Fruit fly (Drosophila melanogaster) whole organism, adult: Measurements from ENCODE around the gene CG46458.

Experiments used
- CG11617 ChIP-seq: fragments of 200-800 bp; sonication (Bioruptor generic); optimal IDR thresholded peaks from 2 replicates; lab custom pipeline; 2017; ENCODE audit warnings: mild to moderate bottlenecking, missing biosample characterization, missing genetic modification reagents, missing genetic modification characterization
- CG12768 ChIP-seq: fragments of 200-800 bp; sonication (Bioruptor generic); optimal IDR thresholded peaks from 2 replicates; lab custom pipeline; 2017; ENCODE audit warnings: missing biosample characterization, missing genetic modification characterization, mild to moderate bottlenecking, moderate library complexity, missing genetic modification reagents
- CG14711 ChIP-seq: fragments of 200-800 bp; sonication (Bioruptor generic); optimal IDR thresholded peaks from 2 replicates; lab custom pipeline; 2018; ENCODE audit warnings: missing biosample characterization, mild to moderate bottlenecking, missing genetic modification characterization, moderate library complexity
- CG1620 ChIP-seq: fragments of 200-800 bp; sonication (Bioruptor generic); optimal IDR thresholded peaks from 2 replicates; lab custom pipeline; 2016; ENCODE audit warnings: missing biosample characterization, missing genetic modification characterization
- CG33017 ChIP-seq: fragments of 200-800 bp; sonication (Bioruptor generic); optimal IDR thresholded peaks from 2 replicates; lab custom pipeline; 2018; ENCODE audit warnings: missing biosample characterization, mild to moderate bottlenecking, missing genetic modification characterization, moderate library complexity
- CG5204 ChIP-seq: fragments of 200-800 bp; sonication (Bioruptor generic); optimal IDR thresholded peaks from 2 replicates; lab custom pipeline; 2016; ENCODE audit warnings: missing biosample characterization, missing genetic modification characterization
- CG7045 ChIP-seq: fragments of 200-800 bp; sonication (Bioruptor generic); optimal IDR thresholded peaks from 2 replicates; lab custom pipeline; 2017; ENCODE audit warnings: missing biosample characterization, mild to moderate bottlenecking, missing genetic modification characterization
- CG7101 ChIP-seq: fragments of 200-800 bp; sonication (Bioruptor generic); optimal IDR thresholded peaks from 2 replicates; lab custom pipeline; 2018; ENCODE audit warnings: missing biosample characterization, mild to moderate bottlenecking, missing genetic modification characterization, moderate library complexity
- Clk ChIP-seq: fragments of 200-800 bp; sonication (Bioruptor generic); optimal IDR thresholded peaks from 2 replicates; lab custom pipeline; 2017; ENCODE audit warnings: missing biosample characterization, missing genetic modification characterization
- Crg-1 ChIP-seq: fragments of 200-800 bp; sonication (Bioruptor generic); optimal IDR thresholded peaks from 2 replicates; lab custom pipeline; 2016; ENCODE audit warnings: missing biosample characterization, missing genetic modification characterization
- Hr96 ChIP-seq: fragments of 200-800 bp; sonication (Bioruptor generic); optimal IDR thresholded peaks from 2 replicates; lab custom pipeline; 2016; ENCODE audit warnings: missing biosample characterization, missing genetic modification characterization
- Mnt ChIP-seq: fragments of 200-800 bp; sonication (Bioruptor generic); optimal IDR thresholded peaks from 2 replicates; lab custom pipeline; 2016; ENCODE audit warnings: missing biosample characterization, mild to moderate bottlenecking, missing genetic modification characterization
- bab1 ChIP-seq: fragments of 200-800 bp; sonication (Bioruptor generic); optimal IDR thresholded peaks from 3 replicates; lab custom pipeline; 2019; ENCODE audit warnings: missing biosample characterization, mild to moderate bottlenecking, missing genetic modification characterization, moderate library complexity
- cic ChIP-seq: fragments of 200-800 bp; sonication (Bioruptor generic); optimal IDR thresholded peaks from 2 replicates; lab custom pipeline; 2017; ENCODE audit warnings: missing biosample characterization, mild to moderate bottlenecking, missing genetic modification characterization, moderate library complexity
- cnc ChIP-seq, 2 experiments: fragments of >200 bp; optimal IDR thresholded peaks; 2 replicates each; lab custom pipeline; 2017
- kay ChIP-seq: fragments of 200-800 bp; sonication (Bioruptor generic); peaks from one replicate; lab custom pipeline; 2016; ENCODE audit warnings: missing biosample characterization, missing genetic modification characterization, borderline replicate concordance
- ovo ChIP-seq: fragments of 200-800 bp; sonication (Bioruptor generic); optimal IDR thresholded peaks from 2 replicates; lab custom pipeline; 2016; ENCODE audit warnings: missing biosample characterization, missing genetic modification characterization
- pad ChIP-seq: fragments of 200-800 bp; sonication (Bioruptor generic); optimal IDR thresholded peaks from 3 replicates; lab custom pipeline; 2017; ENCODE audit warnings: missing biosample characterization, missing genetic modification characterization, mild to moderate bottlenecking, moderate library complexity, missing genetic modification reagents
- tj ChIP-seq: fragments of 200-800 bp; sonication (Bioruptor generic); optimal IDR thresholded peaks from 3 replicates; lab custom pipeline; 2017; ENCODE audit warnings: missing biosample characterization, mild to moderate bottlenecking, missing genetic modification characterization, moderate library complexity
- toe ChIP-seq: fragments of 200-800 bp; sonication (Bioruptor generic); optimal IDR thresholded peaks from 2 replicates; lab custom pipeline; 2016; ENCODE audit warnings: missing biosample characterization, missing genetic modification characterization

Gene CG46458

DNA sequence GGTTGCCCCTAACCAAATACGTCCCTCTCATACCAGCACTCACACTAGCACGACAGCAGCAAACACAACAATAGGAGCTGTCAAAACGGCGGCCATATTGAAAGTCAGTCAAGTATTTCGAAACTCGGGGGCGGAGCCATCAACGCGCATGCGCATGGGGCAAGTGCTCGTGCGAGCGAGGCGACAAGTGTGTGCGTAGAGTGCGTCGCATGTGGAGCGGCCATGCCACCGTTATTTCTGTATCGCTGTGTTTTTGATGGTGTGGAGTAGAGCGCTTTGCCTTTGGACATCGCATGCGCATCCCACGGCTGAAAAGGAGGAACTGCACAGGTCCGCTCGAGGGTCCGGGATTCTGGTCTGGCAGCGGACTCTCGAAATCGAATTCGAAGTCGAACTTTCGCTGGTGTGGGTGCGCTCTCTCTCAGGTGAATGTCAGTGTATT is 65.0 kb downstream of the CG46458 start:
- no peak for TF ChIP-seq CG11617 (GFP tag; lab: Kevin White, UChicago)
- peak; percentile 57 for TF ChIP-seq pad (GFP tag; lab: Kevin White, UChicago)

DNA sequence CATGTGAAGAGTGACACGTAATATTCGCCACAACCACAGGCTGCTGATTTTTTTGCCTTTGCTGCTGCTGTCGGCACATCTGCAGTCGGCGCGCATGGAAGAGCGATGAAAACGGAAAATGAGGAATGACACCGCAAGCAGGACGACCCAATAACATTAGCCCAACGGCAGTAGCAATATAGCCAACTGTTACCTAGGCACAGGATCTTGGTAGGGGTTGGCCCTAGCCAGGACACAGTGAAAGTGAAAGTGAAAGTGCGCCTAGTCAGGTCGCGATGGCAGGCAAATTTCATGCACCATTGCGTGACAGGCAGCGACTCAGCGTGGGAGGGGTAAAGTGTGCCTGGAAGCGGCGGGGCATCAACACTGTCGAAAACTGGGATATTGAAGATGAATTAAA is 69.4 kb downstream of the CG46458 start:
- TF ChIP-seq cnc (optimal IDR thresholded peaks at IDR 0.05; lab: Kevin White, UChicago) (no peak), ovo (no peak), kay (GFP tag; lab: Kevin White, UChicago) (no peak), CG7101 (no peak), tj (GFP tag; lab: Kevin White, UChicago) (no peak), pad (GFP tag; lab: Kevin White, UChicago) (no peak), toe (GFP tag; lab: Kevin White, UChicago) (no peak), CG1620 (GFP tag; lab: Kevin White, UChicago) (no peak), bab1 (GFP tag; lab: Kevin White, UChicago) (no peak), CG5204 (GFP tag; lab: Kevin White, UChicago) (no peak), Hr96 (GFP tag; lab: Kevin White, UChicago) (no peak), CG7045 (GFP tag; lab: Kevin White, UChicago) (no peak), Mnt (no peak), Clk (GFP tag; lab: Kevin White, UChicago) (no peak), Crg-1 (GFP tag; lab: Kevin White, UChicago) (no peak)

DNA sequence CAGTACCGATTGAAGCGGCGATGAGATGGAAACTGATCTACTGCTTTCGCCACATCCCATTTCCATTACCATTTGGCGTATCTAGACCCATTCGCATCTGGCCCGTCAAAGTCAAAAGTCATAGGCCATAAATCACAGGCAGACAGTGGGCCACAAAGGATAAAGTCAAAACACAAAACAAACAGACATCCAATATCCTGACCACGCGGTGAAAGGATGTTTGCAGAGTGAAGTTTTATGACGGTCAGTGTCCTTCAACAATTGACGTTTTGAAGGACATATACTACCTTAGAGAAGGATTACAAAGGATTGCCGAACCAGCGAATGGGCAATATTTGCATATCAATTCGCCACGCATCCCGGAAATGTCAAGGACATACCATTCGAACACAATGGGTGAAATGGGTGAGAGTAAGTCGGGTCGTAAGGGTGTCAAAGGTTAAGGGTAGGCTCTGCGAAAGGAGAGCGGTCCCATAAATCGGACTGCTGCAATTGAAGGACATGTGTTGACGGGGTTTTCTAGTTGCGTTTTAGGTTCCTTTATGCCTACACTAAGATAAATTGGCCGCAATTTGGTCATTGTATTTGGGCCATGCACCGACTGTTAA is 72.9 kb downstream of the CG46458 start:
- no peak for TF ChIP-seq CG7101
- no peak for TF ChIP-seq Mnt
- no peak for TF ChIP-seq cic (GFP tag; lab: Kevin White, UChicago)
- TF ChIP-seq toe (GFP tag; lab: Kevin White, UChicago): no peak
- no peak for TF ChIP-seq Hr96 (GFP tag; lab: Kevin White, UChicago)
- TF ChIP-seq kay (GFP tag; lab: Kevin White, UChicago): no peak
- TF ChIP-seq Clk (GFP tag; lab: Kevin White, UChicago): no peak
- no peak for TF ChIP-seq CG14711 (tag; lab: Kevin White, UChicago)
- no peak for TF ChIP-seq Crg-1 (GFP tag; lab: Kevin White, UChicago)
- TF ChIP-seq CG5204 (GFP tag; lab: Kevin White, UChicago): no peak
- TF ChIP-seq CG12768 (GFP tag; lab: Kevin White, UChicago): no peak
- no peak for TF ChIP-seq bab1 (GFP tag; lab: Kevin White, UChicago)
- TF ChIP-seq CG33017 (tag; lab: Kevin White, UChicago): no peak

DNA sequence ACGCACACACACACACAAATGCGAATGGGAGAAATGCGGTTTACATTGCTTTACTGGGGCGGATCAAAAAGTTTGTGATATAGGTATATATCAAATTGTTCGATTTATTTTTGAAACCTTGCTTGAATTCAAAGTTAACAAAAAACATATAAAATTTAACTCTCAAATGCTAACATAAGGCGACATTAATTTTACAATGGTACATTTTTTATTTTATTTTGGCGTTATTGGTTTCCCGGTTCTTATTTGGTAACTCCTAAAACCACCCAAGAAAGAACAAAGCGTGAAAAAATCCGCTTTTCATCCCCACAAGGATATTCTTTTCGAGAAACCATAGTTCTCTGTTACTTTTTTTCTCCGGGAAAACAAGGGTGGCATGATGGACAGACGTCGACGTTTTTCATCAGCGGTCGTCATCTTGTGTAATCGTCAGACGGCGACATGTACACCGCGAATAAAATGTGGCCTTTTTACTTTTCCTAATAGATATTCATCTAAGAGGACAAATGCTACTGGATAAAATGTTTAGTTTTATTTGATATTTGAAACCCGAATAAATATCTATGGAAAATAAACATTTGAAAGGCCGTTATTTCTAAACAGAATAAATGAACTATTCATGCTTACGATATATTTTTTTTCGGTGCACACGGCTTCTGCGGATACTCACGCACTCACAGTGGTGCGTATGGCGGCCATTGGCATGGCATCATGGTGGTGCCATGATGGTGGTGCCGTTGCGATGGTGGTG is 76.7 kb downstream of the CG46458 start:
- no peak for TF ChIP-seq cic (GFP tag; lab: Kevin White, UChicago)
- no peak for TF ChIP-seq CG1620 (GFP tag; lab: Kevin White, UChicago)
- no peak for TF ChIP-seq CG12768 (GFP tag; lab: Kevin White, UChicago)
- TF ChIP-seq Clk (GFP tag; lab: Kevin White, UChicago): no peak
- TF ChIP-seq CG11617 (GFP tag; lab: Kevin White, UChicago): no peak
- no peak for TF ChIP-seq CG7101
- no peak for TF ChIP-seq tj (GFP tag; lab: Kevin White, UChicago)
- no peak for TF ChIP-seq CG14711 (tag; lab: Kevin White, UChicago)
- no peak for TF ChIP-seq cnc (optimal IDR thresholded peaks at IDR 0.05; lab: Kevin White, UChicago)
- TF ChIP-seq Mnt: no peak
- no peak for TF ChIP-seq bab1 (GFP tag; lab: Kevin White, UChicago)
- TF ChIP-seq Hr96 (GFP tag; lab: Kevin White, UChicago): no peak
- no peak for TF ChIP-seq kay (GFP tag; lab: Kevin White, UChicago)
- no peak for TF ChIP-seq CG5204 (GFP tag; lab: Kevin White, UChicago)
- no peak for TF ChIP-seq Crg-1 (GFP tag; lab: Kevin White, UChicago)
- no peak for TF ChIP-seq ovo
- TF ChIP-seq pad (GFP tag; lab: Kevin White, UChicago): no peak
- no peak for TF ChIP-seq toe (GFP tag; lab: Kevin White, UChicago)

DNA sequence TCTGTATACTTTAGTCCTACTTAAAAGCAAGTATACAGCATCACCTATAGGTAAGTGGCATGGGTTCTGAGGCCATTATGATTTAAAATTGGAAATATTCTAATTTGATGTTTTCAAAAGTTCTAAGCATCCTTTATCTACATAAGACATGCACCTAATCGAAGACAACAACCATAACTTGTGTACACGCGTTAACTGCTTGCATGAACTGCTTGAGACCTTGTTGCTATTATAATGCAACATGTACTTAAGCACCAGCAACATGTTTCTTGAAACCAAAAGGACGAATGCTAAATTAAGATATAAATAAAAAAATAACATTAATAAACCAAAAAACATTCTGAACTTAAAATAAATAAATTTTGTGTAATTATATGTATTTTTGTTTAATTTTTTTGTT is 87.3 kb downstream of the CG46458 start:
- TF ChIP-seq tj (GFP tag; lab: Kevin White, UChicago) (no peak), Clk (GFP tag; lab: Kevin White, UChicago) (no peak), CG7101 (no peak), Hr96 (GFP tag; lab: Kevin White, UChicago) (no peak), kay (GFP tag; lab: Kevin White, UChicago) (no peak), CG7045 (GFP tag; lab: Kevin White, UChicago) (no peak), bab1 (GFP tag; lab: Kevin White, UChicago) (no peak), CG14711 (tag; lab: Kevin White, UChicago) (no peak), CG5204 (GFP tag; lab: Kevin White, UChicago) (no peak), CG11617 (GFP tag; lab: Kevin White, UChicago) (no peak), Mnt (no peak), pad (GFP tag; lab: Kevin White, UChicago) (no peak)

DNA sequence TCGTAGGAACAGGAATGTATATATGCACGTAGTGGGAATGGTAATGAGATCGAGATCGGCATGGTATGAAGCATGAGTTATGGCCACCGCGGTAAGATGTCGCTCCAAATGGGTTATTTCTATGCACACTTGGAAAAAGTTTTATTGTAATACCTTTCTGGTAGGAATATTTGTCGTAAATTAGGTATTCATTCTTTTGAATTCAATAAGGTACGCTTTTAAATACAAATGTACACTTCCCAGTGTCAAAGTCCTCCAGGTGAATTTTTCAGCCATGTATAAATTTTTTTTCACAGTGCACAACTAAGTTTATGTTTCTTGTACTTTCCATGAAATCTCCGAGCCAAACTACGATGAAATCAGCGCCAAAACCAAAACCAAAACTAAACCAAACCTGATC is 88.9 kb downstream of the CG46458 start:
- no peak for TF ChIP-seq Clk (GFP tag; lab: Kevin White, UChicago)
- TF ChIP-seq CG12768 (GFP tag; lab: Kevin White, UChicago): no peak
- TF ChIP-seq kay (GFP tag; lab: Kevin White, UChicago): no peak
